Worm (Caenorhabditis elegans) whole organism, early embryonic: ENCODE results near the gene M03B6.5.

Experiments used
- F13C5.2 ChIP-seq: sonication (generic microtip); optimal IDR thresholded peaks from 2 replicates; lab custom pipeline; 2017; ENCODE audit warnings: mild to moderate bottlenecking, missing genetic modification characterization, inconsistent platforms, missing compliant biosample characterization
- ama-1 ChIP-seq: fragments of 150-350 bp; optimal IDR thresholded peaks from 2 replicates; lab custom pipeline; 2014
- ceh-13 ChIP-seq: fragments of 200-800 bp; sonication (Bioruptor generic); optimal IDR thresholded peaks from 2 replicates; lab custom pipeline; 2018; ENCODE audit warnings: mild to moderate bottlenecking, missing genetic modification characterization, missing compliant biosample characterization
- ceh-36 ChIP-seq: sonication (generic microtip); optimal IDR thresholded peaks from 2 replicates; lab custom pipeline; 2016; ENCODE audit warnings: missing genetic modification characterization, inconsistent platforms, missing compliant biosample characterization
- flt-1 ChIP-seq: fragments of 200-800 bp; sonication (Bioruptor generic); IDR thresholded peaks from 2 replicates; pipeline ENCODE4 v1.3.6; 2022; ENCODE audit warnings: missing genetic modification characterization, missing compliant biosample characterization
- hmbx-1 ChIP-seq: sonication (generic microtip); optimal IDR thresholded peaks from 2 replicates; lab custom pipeline; 2016; ENCODE audit warnings: mild to moderate bottlenecking, missing genetic modification characterization, missing compliant biosample characterization
- hmg-4 ChIP-seq: fragments of 200-800 bp; sonication (Bioruptor generic); optimal IDR thresholded peaks from 2 replicates; lab custom pipeline; 2018; ENCODE audit warnings: mild to moderate bottlenecking, missing genetic modification characterization, missing compliant biosample characterization
- sea-1 ChIP-seq: fragments of 200-800 bp; sonication (Bioruptor generic); conservative IDR thresholded peaks from 2 replicates; pipeline ENCODE4 v1.3.6; 2022; ENCODE audit warnings: missing genetic modification characterization, missing compliant biosample characterization
- tbx-11 ChIP-seq: fragments of 200-800 bp; sonication (Bioruptor generic); IDR thresholded peaks from 2 replicates; pipeline ENCODE4 v1.3.6; 2022; ENCODE audit warnings: missing genetic modification characterization, missing compliant biosample characterization
- tra-4 ChIP-seq: sonication (generic microtip); optimal IDR thresholded peaks from 2 replicates; lab custom pipeline; 2017; ENCODE audit warnings: missing genetic modification characterization, missing compliant biosample characterization

ce11 chrX:13876860-13877259, 33.1 kb downstream of the M03B6.5 start:
- TF ChIP-seq F13C5.2 (no peak), tra-4 (no peak), ceh-36 (no peak), flt-1 (GFP tag; lab: Robert Waterston, UW) (no peak), sea-1 (no peak), ama-1 (lab: Kevin White, UChicago) (no peak), tbx-11 (GFP tag; lab: Robert Waterston, UW) (no peak), hmg-4 (no peak), ceh-13 (no peak), hmbx-1 (tag; lab: Kevin White, UChicago) (no peak)
